Fruit fly (Drosophila melanogaster): ENCODE results near the gene CG31751.

dm6 chr2L:18641087-18641486, 35.9 kb upstream of the CG31751 start:
- TF ChIP-seq unpg (GFP tag; optimal IDR thresholded peaks at IDR 0.05) (no peak), CG9876 (GFP tag; optimal IDR thresholded peaks at IDR 0.05) (no peak), CG10147 (GFP tag; optimal IDR thresholded peaks at IDR 0.05) (no peak), Max (GFP tag; optimal IDR thresholded peaks at IDR 0.05) (no peak), vfl (GFP tag; optimal IDR thresholded peaks at IDR 0.05) (no peak)

Measured in whole organism, embryonic.